Worm (Caenorhabditis elegans): ENCODE measurements around the gene tbc-2.

Gene tbc-2

DNA sequence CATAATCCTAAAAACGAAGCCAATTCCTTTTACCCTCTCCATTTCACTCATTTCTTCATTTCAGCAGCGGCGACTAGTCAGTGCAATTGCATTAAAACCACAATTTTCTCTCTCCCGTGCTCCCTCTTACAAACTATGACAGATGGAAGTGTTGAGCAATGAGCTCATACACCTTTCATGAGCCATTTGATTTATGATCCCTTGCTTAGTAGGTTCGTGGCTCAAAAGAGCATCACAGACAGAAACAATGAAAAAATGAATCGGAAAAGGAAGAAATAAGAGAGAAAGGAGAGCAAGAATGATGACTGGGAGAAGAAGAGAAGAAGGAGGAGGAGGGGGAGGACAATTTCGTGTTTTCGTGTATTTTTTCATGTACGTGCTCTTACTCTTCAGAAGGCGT lies 44.3 kb upstream of the tbc-2 start:
- TF ChIP-seq tbx-8 (GFP tag; optimal IDR thresholded peaks at IDR 0.05): no peak
- TF ChIP-seq hlh-1 (tag; optimal IDR thresholded peaks at IDR 0.05): no peak
- no peak for TF ChIP-seq mab-5 (tag; optimal IDR thresholded peaks at IDR 0.05)
- TF ChIP-seq drap-1 (GFP tag; optimal IDR thresholded peaks at IDR 0.05): no peak
- peak; percentile 36 for TF ChIP-seq ces-1 (GFP tag; optimal IDR thresholded peaks at IDR 0.05)

- TF ChIP-seq blmp-1 (tag; optimal IDR thresholded peaks at IDR 0.05): no peak
- no peak for TF ChIP-seq lin-13 (tag; optimal IDR thresholded peaks at IDR 0.05)
- TF ChIP-seq drap-1 (GFP tag; optimal IDR thresholded peaks at IDR 0.05): no peak
- TF ChIP-seq ces-1 (GFP tag; optimal IDR thresholded peaks at IDR 0.05): no peak
- TF ChIP-seq ham-2 (GFP tag; optimal IDR thresholded peaks at IDR 0.05): no peak
- TF ChIP-seq ztf-11 (tag; optimal IDR thresholded peaks at IDR 0.05): no peak
- TF ChIP-seq ceh-39 (tag; optimal IDR thresholded peaks at IDR 0.05): no peak
- no peak for TF ChIP-seq ceh-83 (GFP tag; optimal IDR thresholded peaks at IDR 0.05)
- TF ChIP-seq sptf-1 (tag; optimal IDR thresholded peaks at IDR 0.05): no peak
- no peak for TF ChIP-seq bed-3 (GFP tag; optimal IDR thresholded peaks at IDR 0.05)
- TF ChIP-seq mep-1 (tag; optimal IDR thresholded peaks at IDR 0.05): no peak
- TF ChIP-seq ceh-43 (GFP tag; optimal IDR thresholded peaks at IDR 0.05): no peak
- TF ChIP-seq mls-2 (tag; optimal IDR thresholded peaks at IDR 0.05): no peak
- TF ChIP-seq pha-4 (tag; optimal IDR thresholded peaks at IDR 0.05): no peak
- TF ChIP-seq cnd-1 (tag; optimal IDR thresholded peaks at IDR 0.05): no peak
- TF ChIP-seq unc-62 (GFP tag; optimal IDR thresholded peaks at IDR 0.05): no peak
- TF ChIP-seq mab-5 (tag; optimal IDR thresholded peaks at IDR 0.05): no peak
- no peak for TF ChIP-seq unc-120 (tag; optimal IDR thresholded peaks at IDR 0.05; ENCODE audit: poor library complexity, severe bottlenecking)
- TF ChIP-seq lin-32 (GFP tag; optimal IDR thresholded peaks at IDR 0.05): no peak
- TF ChIP-seq nhr-237 (tag; optimal IDR thresholded peaks at IDR 0.05): no peak
These were observed 39.7 kb upstream of the tbc-2 start for ce11 chrII:5866920-5867319.

- no peak for TF ChIP-seq sptf-1 (tag; optimal IDR thresholded peaks at IDR 0.05)
- TF ChIP-seq zip-8 (tag; optimal IDR thresholded peaks at IDR 0.05): no peak
- TF ChIP-seq unc-120 (tag; optimal IDR thresholded peaks at IDR 0.05; ENCODE audit: poor library complexity, severe bottlenecking): no peak
- TF ChIP-seq ham-2 (GFP tag; optimal IDR thresholded peaks at IDR 0.05): no peak
- TF ChIP-seq lsy-2 (tag; optimal IDR thresholded peaks at IDR 0.05): no peak
- TF ChIP-seq bed-3 (GFP tag; optimal IDR thresholded peaks at IDR 0.05): no peak
- no peak for TF ChIP-seq M03D4.4 (tag; optimal IDR thresholded peaks at IDR 0.05)
- no peak for TF ChIP-seq nhr-237 (tag; optimal IDR thresholded peaks at IDR 0.05)
- TF ChIP-seq ceh-83 (GFP tag; optimal IDR thresholded peaks at IDR 0.05): no peak
- no peak for TF ChIP-seq nhr-2 (tag; optimal IDR thresholded peaks at IDR 0.05)
- no peak for TF ChIP-seq unc-39 (tag; optimal IDR thresholded peaks at IDR 0.05)
- no peak for TF ChIP-seq nhr-12 (tag; optimal IDR thresholded peaks at IDR 0.05)
- TF ChIP-seq lin-13 (tag; optimal IDR thresholded peaks at IDR 0.05): no peak
- TF ChIP-seq ces-1 (GFP tag; optimal IDR thresholded peaks at IDR 0.05): no peak
These were observed 38.4 kb upstream of the tbc-2 start, which contains the start of gene F55C12.19 for ce11 chrII:5865405-5866308. F55C12.19 (plus strand) TSS chrII:5866139.

- no peak for TF ChIP-seq lin-13 (tag; optimal IDR thresholded peaks at IDR 0.05)
- no peak for TF ChIP-seq M03D4.4 (tag; optimal IDR thresholded peaks at IDR 0.05)
These were observed 36.6 kb upstream of the tbc-2 start, which contains the start of gene tag-234 for ce11 chrII:5863893-5864292. tag-234 (plus strand) TSS chrII:5864193.

- no peak for TF ChIP-seq nhr-76 (tag; optimal IDR thresholded peaks at IDR 0.05)
- no peak for TF ChIP-seq sptf-1 (tag; optimal IDR thresholded peaks at IDR 0.05)
- TF ChIP-seq ceh-43 (GFP tag; optimal IDR thresholded peaks at IDR 0.05): no peak
- TF ChIP-seq lin-13 (tag; optimal IDR thresholded peaks at IDR 0.05): no peak
- no peak for TF ChIP-seq bed-3 (GFP tag; optimal IDR thresholded peaks at IDR 0.05)
- TF ChIP-seq mep-1 (tag; optimal IDR thresholded peaks at IDR 0.05): no peak
These were observed 33.4 kb upstream of the tbc-2 start for ce11 chrII:5860621-5861020.

- TF ChIP-seq nhr-237 (tag; optimal IDR thresholded peaks at IDR 0.05) (no peak), unc-62 (GFP tag; optimal IDR thresholded peaks at IDR 0.05) (no peak), nhr-2 (tag; optimal IDR thresholded peaks at IDR 0.05) (no peak), hlh-1 (tag; optimal IDR thresholded peaks at IDR 0.05) (no peak), drap-1 (GFP tag; optimal IDR thresholded peaks at IDR 0.05) (no peak), sptf-1 (tag; optimal IDR thresholded peaks at IDR 0.05) (no peak), mep-1 (tag; optimal IDR thresholded peaks at IDR 0.05) (no peak), bed-3 (GFP tag; optimal IDR thresholded peaks at IDR 0.05) (no peak), zip-8 (tag; optimal IDR thresholded peaks at IDR 0.05) (no peak), lin-32 (GFP tag; optimal IDR thresholded peaks at IDR 0.05) (no peak), nhr-12 (tag; optimal IDR thresholded peaks at IDR 0.05) (no peak), sem-2 (GFP tag; optimal IDR thresholded peaks at IDR 0.05) (no peak), lsy-2 (tag; optimal IDR thresholded peaks at IDR 0.05) (no peak), ces-1 (GFP tag; optimal IDR thresholded peaks at IDR 0.05) (no peak)
These were observed 31.1 kb upstream of the tbc-2 start, which contains the start of gene F55C12.4 for ce11 chrII:5858322-5858721. F55C12.4 (minus strand) TSS chrII:5858422.
